Worm (Caenorhabditis elegans) whole organism, L2 larva: ENCODE measurements around the gene add-2.
A peak's percentile ranks its signal among the peaks of the same experiment; 100 is the strongest.

ENCODE experiments used
- C34F6.9 ChIP-seq: fragments of 150-350 bp; optimal IDR thresholded peaks from 2 replicates; lab custom pipeline; 2014; ENCODE audit warnings: missing biosample characterization, missing genetic modification characterization
- F13H6.1 ChIP-seq: sonication (generic microtip); optimal IDR thresholded peaks from 2 replicates; lab custom pipeline; 2016; ENCODE audit warnings: missing genetic modification characterization, missing compliant biosample characterization
- R02D3.7 ChIP-seq: fragments of 150-350 bp; optimal IDR thresholded peaks from 2 replicates; lab custom pipeline; 2014; ENCODE audit warnings: missing biosample characterization, missing genetic modification characterization
- Y55F3AM.14 ChIP-seq: fragments of 200-800 bp; sonication (Bioruptor generic); optimal IDR thresholded peaks from 2 replicates; lab custom pipeline; 2018; ENCODE audit warnings: mild to moderate bottlenecking, missing genetic modification characterization, missing compliant biosample characterization
- ZK546.5 ChIP-seq: sonication (generic microtip); optimal IDR thresholded peaks from 2 replicates; lab custom pipeline; 2017; ENCODE audit warnings: missing biosample characterization, missing genetic modification characterization
- alr-1 ChIP-seq: fragments of 150-350 bp; optimal IDR thresholded peaks from 2 replicates; lab custom pipeline; 2014; ENCODE audit warnings: missing biosample characterization, missing genetic modification characterization
- aly-2 ChIP-seq: fragments of 150-350 bp; optimal IDR thresholded peaks from 2 replicates; lab custom pipeline; 2014; ENCODE audit warnings: missing biosample characterization, missing genetic modification characterization
- ama-1 ChIP-seq: fragments of 150-350 bp; optimal IDR thresholded peaks from 2 replicates; lab custom pipeline; 2018; ENCODE audit warnings: inconsistent platforms
- blmp-1 ChIP-seq: sonication (generic microtip); optimal IDR thresholded peaks from 2 replicates; lab custom pipeline; 2017; ENCODE audit warnings: missing genetic modification characterization, mild to moderate bottlenecking, missing compliant biosample characterization, antibody characterized with exemption, moderate library complexity; ENCODE audit not compliant: insufficient read depth
- ceh-16 ChIP-seq: fragments of 150-350 bp; optimal IDR thresholded peaks from 2 replicates; lab custom pipeline; 2014; ENCODE audit warnings: missing biosample characterization, missing genetic modification characterization
- ceh-82 ChIP-seq: fragments of 150-350 bp; optimal IDR thresholded peaks from 2 replicates; lab custom pipeline; 2014; ENCODE audit warnings: missing biosample characterization, missing genetic modification characterization
- crh-2 ChIP-seq: sonication (generic microtip); optimal IDR thresholded peaks from 2 replicates; lab custom pipeline; 2017; ENCODE audit warnings: missing biosample characterization, missing genetic modification characterization
- dmd-4 ChIP-seq: sonication (generic microtip); optimal IDR thresholded peaks from 2 replicates; lab custom pipeline; 2017; ENCODE audit warnings: missing biosample characterization, missing genetic modification characterization
- egl-27 ChIP-seq: sonication (generic microtip); optimal IDR thresholded peaks from 3 replicates; lab custom pipeline; 2017; ENCODE audit warnings: missing biosample characterization, missing genetic modification reagents, missing genetic modification characterization
- elt-1 ChIP-seq: fragments of 150-350 bp; optimal IDR thresholded peaks from 2 replicates; lab custom pipeline; 2014; ENCODE audit warnings: missing biosample characterization, missing genetic modification characterization
- elt-3 ChIP-seq: sonication (generic microtip); optimal IDR thresholded peaks from 2 replicates; lab custom pipeline; 2017; ENCODE audit warnings: missing biosample characterization, missing genetic modification characterization
- fos-1 ChIP-seq: fragments of 150-350 bp; optimal IDR thresholded peaks from 2 replicates; lab custom pipeline; 2014; ENCODE audit warnings: missing biosample characterization, missing genetic modification characterization
- lin-11 ChIP-seq: fragments of 150-350 bp; sonication (generic microtip); optimal IDR thresholded peaks from 2 replicates; lab custom pipeline; 2014; ENCODE audit warnings: missing biosample characterization, missing genetic modification characterization, inconsistent platforms, mixed read lengths
- lin-13 ChIP-seq: fragments of 150-350 bp; optimal IDR thresholded peaks from 2 replicates; lab custom pipeline; 2014; ENCODE audit warnings: missing biosample characterization, missing genetic modification reagents, missing genetic modification characterization
- lin-39 ChIP-seq: fragments of 150-350 bp; optimal IDR thresholded peaks from 2 replicates; lab custom pipeline; 2014; ENCODE audit warnings: missing biosample characterization, missing genetic modification reagents, missing genetic modification characterization
- lsy-2 ChIP-seq, 2 experiments: fragments of 150-350 bp in 1 of 2; sonication (generic microtip) in 1 of 2; optimal IDR thresholded peaks; 2 replicates each; lab custom pipeline; 2014 to 2017; ENCODE audit warnings: missing biosample characterization in 2 of 2, missing genetic modification characterization in 2 of 2
- mab-5 ChIP-seq: fragments of 150-350 bp; optimal IDR thresholded peaks from 2 replicates; lab custom pipeline; 2014; ENCODE audit warnings: missing biosample characterization, missing genetic modification characterization
- mdl-1 ChIP-seq, 2 experiments: fragments of 150-350 bp in 1 of 2; sonication (generic microtip) in 1 of 2; optimal IDR thresholded peaks; 2 replicates each; lab custom pipeline; 2017; ENCODE audit warnings: missing biosample characterization in 2 of 2, missing genetic modification characterization in 2 of 2
- nhr-10 ChIP-seq: sonication (generic microtip); optimal IDR thresholded peaks from 2 replicates; lab custom pipeline; 2017; ENCODE audit warnings: missing biosample characterization, missing genetic modification characterization
- nhr-11 ChIP-seq: fragments of 150-350 bp; optimal IDR thresholded peaks from 2 replicates; lab custom pipeline; 2014; ENCODE audit warnings: missing biosample characterization, missing genetic modification characterization
- nhr-12 ChIP-seq: fragments of 150-350 bp; optimal IDR thresholded peaks from 2 replicates; lab custom pipeline; 2014; ENCODE audit warnings: missing biosample characterization, missing genetic modification characterization
- nhr-129 ChIP-seq: fragments of 150-350 bp; optimal IDR thresholded peaks from 2 replicates; lab custom pipeline; 2014; ENCODE audit warnings: missing biosample characterization, missing genetic modification characterization
- nhr-21 ChIP-seq: fragments of 150-350 bp; optimal IDR thresholded peaks from 2 replicates; lab custom pipeline; 2014; ENCODE audit warnings: missing biosample characterization, missing genetic modification characterization
- nhr-237 ChIP-seq: fragments of 150-350 bp; optimal IDR thresholded peaks from 2 replicates; lab custom pipeline; 2014; ENCODE audit warnings: missing biosample characterization, missing genetic modification characterization
- nhr-25 ChIP-seq: fragments of 150-350 bp; sonication (generic microtip); optimal IDR thresholded peaks from 3 replicates; lab custom pipeline; 2014; ENCODE audit warnings: missing biosample characterization, missing genetic modification characterization
- nhr-6 ChIP-seq: fragments of 150-350 bp; optimal IDR thresholded peaks from 2 replicates; lab custom pipeline; 2014; ENCODE audit warnings: missing biosample characterization, missing genetic modification characterization
- nhr-77 ChIP-seq: fragments of 150-350 bp; optimal IDR thresholded peaks from 2 replicates; lab custom pipeline; 2014; ENCODE audit warnings: missing biosample characterization, missing genetic modification characterization
- peb-1 ChIP-seq: fragments of 150-350 bp; optimal IDR thresholded peaks from 2 replicates; lab custom pipeline; 2014; ENCODE audit warnings: missing biosample characterization, missing genetic modification characterization
- sem-4 ChIP-seq: fragments of 150-350 bp; optimal IDR thresholded peaks from 2 replicates; lab custom pipeline; 2014; ENCODE audit warnings: missing biosample characterization, missing genetic modification reagents, missing genetic modification characterization
- skn-1 ChIP-seq: sonication (generic microtip); optimal IDR thresholded peaks from 2 replicates; lab custom pipeline; 2017; ENCODE audit warnings: missing biosample characterization, missing genetic modification characterization
- sma-3 ChIP-seq: sonication (generic microtip); optimal IDR thresholded peaks from 2 replicates; lab custom pipeline; 2016; ENCODE audit warnings: missing genetic modification reagents, missing genetic modification characterization, missing compliant biosample characterization
- sma-9 ChIP-seq, 2 experiments: fragments of 150-350 bp in 1 of 2; sonication (generic microtip) in 1 of 2; optimal IDR thresholded peaks; 2 replicates each; lab custom pipeline; 2014 to 2016; ENCODE audit warnings: missing genetic modification characterization in 2 of 2, mild to moderate bottlenecking in 1 of 2, missing biosample characterization in 1 of 2, missing compliant biosample characterization in 1 of 2, missing genetic modification reagents in 1 of 2, moderate library complexity in 1 of 2
- snpc-4 ChIP-seq: fragments of 150-350 bp; optimal IDR thresholded peaks from 2 replicates; lab custom pipeline; 2014; ENCODE audit warnings: missing biosample characterization, missing genetic modification characterization
- unc-39 ChIP-seq: fragments of 150-350 bp; optimal IDR thresholded peaks from 2 replicates; lab custom pipeline; 2014; ENCODE audit warnings: missing biosample characterization, missing genetic modification characterization
- unc-55 ChIP-seq: fragments of 150-350 bp; sonication (generic microtip); optimal IDR thresholded peaks from 3 replicates; lab custom pipeline; 2014; ENCODE audit warnings: missing biosample characterization, missing genetic modification reagents, missing genetic modification characterization
- unc-62 ChIP-seq: fragments of 150-350 bp; optimal IDR thresholded peaks from 2 replicates; lab custom pipeline; 2014; ENCODE audit warnings: missing biosample characterization, missing genetic modification reagents, missing genetic modification characterization
- ztf-1 ChIP-seq: fragments of 200-800 bp; sonication (Bioruptor generic); conservative IDR thresholded peaks from 2 replicates; pipeline ENCODE4 v1.3.6; 2022; ENCODE audit warnings: missing genetic modification characterization, missing compliant biosample characterization
- ztf-11 ChIP-seq: sonication (generic microtip); optimal IDR thresholded peaks from 2 replicates; lab custom pipeline; 2017; ENCODE audit warnings: missing biosample characterization, missing genetic modification characterization
- ztf-4 ChIP-seq: fragments of 150-350 bp; optimal IDR thresholded peaks from 2 replicates; lab custom pipeline; 2014; ENCODE audit warnings: missing biosample characterization, missing genetic modification characterization

add-2 gene

ce11 chrV:11990511-11991127 is 22.6 kb downstream of the add-2 start:
- no peak for TF ChIP-seq ceh-82
- no peak for TF ChIP-seq ceh-16 (tag; lab: Kevin White, UChicago)
- no peak for TF ChIP-seq dmd-4 (tag; lab: Kevin White, UChicago)
- no peak for TF ChIP-seq nhr-25
- TF ChIP-seq ztf-1 (GFP tag; lab: Robert Waterston, UW), result no peak
- TF ChIP-seq nhr-6, result no peak
- no peak for TF ChIP-seq ztf-11 (tag; lab: Kevin White, UChicago)
- TF ChIP-seq sma-3 (GFP tag; lab: Kevin White, UChicago), result no peak
- no peak for TF ChIP-seq nhr-77
- peak; percentile 6 for TF ChIP-seq crh-2
- TF ChIP-seq sem-4 (tag; lab: Kevin White, UChicago), result peak; percentile 31
- peak; percentile 14 for TF ChIP-seq sma-9 (GFP tag; optimal IDR thresholded peaks at IDR 0.05; lab: Kevin White, UChicago)
- TF ChIP-seq sma-9 (tag; optimal IDR thresholded peaks at IDR 0.05; lab: Kevin White, UChicago), result no peak
- no peak for TF ChIP-seq lsy-2 (tag; optimal IDR thresholded peaks at IDR 0.05; lab: Kevin White, UChicago)
- no peak for TF ChIP-seq mdl-1 (tag; optimal IDR thresholded peaks at IDR 0.05; lab: Kevin White, UChicago)

ce11 chrV:11989861-11990260 is 23.3 kb downstream of the add-2 start:
- TF ChIP-seq fos-1 (peak; percentile 31), mab-5 (tag; lab: Kevin White, UChicago) (no peak), elt-3 (tag; lab: Kevin White, UChicago) (no peak), lin-13 (GFP tag; lab: Kevin White, UChicago) (no peak), nhr-77 (no peak), nhr-21 (tag; lab: Kevin White, UChicago) (no peak), lsy-2 (tag; optimal IDR thresholded peaks at IDR 0.05; lab: Kevin White, UChicago) (no peak), unc-39 (tag; lab: Kevin White, UChicago) (no peak), nhr-237 (tag; lab: Kevin White, UChicago) (no peak), sem-4 (tag; lab: Kevin White, UChicago) (no peak), crh-2 (peak; percentile 7), blmp-1 (peak; percentile 34)

- TF ChIP-seq nhr-77 (no peak), alr-1 (tag; lab: Kevin White, UChicago) (no peak), nhr-12 (tag; lab: Kevin White, UChicago) (no peak), lin-13 (GFP tag; lab: Kevin White, UChicago) (no peak), elt-3 (tag; lab: Kevin White, UChicago) (no peak), ztf-1 (GFP tag; lab: Robert Waterston, UW) (no peak), sma-3 (GFP tag; lab: Kevin White, UChicago) (no peak), snpc-4 (tag; lab: Kevin White, UChicago) (no peak), R02D3.7 (tag; lab: Kevin White, UChicago) (no peak), sem-4 (tag; lab: Kevin White, UChicago) (peak; percentile 68), F13H6.1 (tag; lab: Kevin White, UChicago) (no peak), nhr-10 (no peak), mdl-1 (tag; optimal IDR thresholded peaks at IDR 0.05; lab: Kevin White, UChicago) (no peak), Y55F3AM.14 (GFP tag; lab: Kevin White, UChicago) (no peak), sma-9 (GFP tag; optimal IDR thresholded peaks at IDR 0.05; lab: Kevin White, UChicago) (peak; percentile 25), sma-9 (tag; optimal IDR thresholded peaks at IDR 0.05; lab: Kevin White, UChicago) (no peak), egl-27 (tag; lab: Kevin White, UChicago) (no peak), nhr-25 (no peak), ztf-11 (tag; lab: Kevin White, UChicago) (no peak), nhr-21 (tag; lab: Kevin White, UChicago) (no peak), C34F6.9 (tag; lab: Kevin White, UChicago) (peak; percentile 27), lin-39 (tag; lab: Kevin White, UChicago) (no peak), ZK546.5 (tag; lab: Kevin White, UChicago) (no peak), peb-1 (tag; lab: Kevin White, UChicago) (no peak), elt-1 (no peak), blmp-1 (peak; percentile 78), ceh-82 (no peak), nhr-11 (tag; lab: Kevin White, UChicago) (no peak), mab-5 (tag; lab: Kevin White, UChicago) (no peak), lin-11 (tag; lab: Kevin White, UChicago) (no peak), skn-1 (tag; lab: Kevin White, UChicago) (no peak), dmd-4 (tag; lab: Kevin White, UChicago) (no peak), lsy-2 (tag; optimal IDR thresholded peaks at IDR 0.05; lab: Kevin White, UChicago) (no peak), ceh-16 (tag; lab: Kevin White, UChicago) (no peak), unc-55 (no peak), crh-2 (peak; percentile 12), unc-62 (GFP tag; lab: Kevin White, UChicago) (no peak), unc-39 (tag; lab: Kevin White, UChicago) (no peak), ama-1 (lab: Kevin White, UChicago) (no peak), nhr-237 (tag; lab: Kevin White, UChicago) (no peak), nhr-129 (tag; lab: Kevin White, UChicago) (no peak), ztf-4 (tag; lab: Kevin White, UChicago) (no peak), aly-2 (tag; lab: Kevin White, UChicago) (no peak), fos-1 (peak; percentile 83)
Observed at ce11 chrV:11986078-11986869, 26.9 kb downstream of the add-2 start.
